Fruit fly (Drosophila melanogaster): ENCODE results near the gene Cow.
A peak's percentile ranks its signal among the peaks of the same experiment; 100 is the strongest.

DNA sequence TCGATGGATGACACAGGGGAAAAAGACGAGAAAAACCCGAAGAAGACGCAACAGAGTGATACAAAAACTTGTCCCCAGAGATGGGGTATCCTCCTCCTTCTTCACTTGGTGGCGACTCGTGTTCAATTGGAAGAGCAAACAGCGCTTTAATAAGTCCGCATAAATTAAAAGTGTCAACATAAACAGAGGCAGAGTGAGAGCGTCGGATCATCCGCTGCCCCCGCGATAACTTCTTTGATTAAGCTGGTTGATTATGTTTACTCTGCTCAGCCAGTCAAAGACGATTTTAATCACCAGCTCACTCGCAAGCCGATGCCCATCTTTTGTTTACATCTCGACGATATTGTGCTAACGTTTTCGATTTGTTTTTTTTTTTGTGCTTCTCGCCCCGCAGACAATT is 7.3 kb upstream of the Cow start:
- TF ChIP-seq CG17806 (tag; optimal IDR thresholded peaks at IDR 0.05), result no peak
- TF ChIP-seq EcR (GFP tag; optimal IDR thresholded peaks at IDR 0.05), result peak; percentile 42
- TF ChIP-seq CG13204 (GFP tag; optimal IDR thresholded peaks at IDR 0.05), result no peak
- no peak for TF ChIP-seq Pif1B (GFP tag; optimal IDR thresholded peaks at IDR 0.05)

Measured in whole organism, pupa.